Worm (Caenorhabditis elegans) whole organism, mixed stage, embryonic: ENCODE results near the gene Y116F11B.6.

Experiments used
- M03D4.4 ChIP-seq: sonication (generic microtip); optimal IDR thresholded peaks from 2 replicates; lab custom pipeline; 2017; ENCODE audit warnings: mild to moderate bottlenecking, missing genetic modification characterization, missing compliant biosample characterization
- bed-3 ChIP-seq: fragments of 200-800 bp; sonication (Bioruptor generic); optimal IDR thresholded peaks from 3 replicates; lab custom pipeline; 2018; ENCODE audit warnings: mild to moderate bottlenecking, missing genetic modification characterization, moderate library complexity, missing compliant biosample characterization
- blmp-1 ChIP-seq: fragments of 150-350 bp; optimal IDR thresholded peaks from 2 replicates; lab custom pipeline; 2014; ENCODE audit warnings: missing biosample characterization, missing genetic modification characterization
- ceh-43 ChIP-seq: fragments of 200-800 bp; sonication (Bioruptor generic); optimal IDR thresholded peaks from 2 replicates; lab custom pipeline; 2018; ENCODE audit warnings: mild to moderate bottlenecking, missing genetic modification characterization, moderate library complexity, missing compliant biosample characterization
- ceh-83 ChIP-seq: fragments of 200-800 bp; sonication (Bioruptor generic); optimal IDR thresholded peaks from 2 replicates; lab custom pipeline; 2018; ENCODE audit warnings: mild to moderate bottlenecking, missing genetic modification characterization, missing compliant biosample characterization
- cnd-1 ChIP-seq: fragments of 200-800 bp; sonication (Bioruptor generic); optimal IDR thresholded peaks from 2 replicates; lab custom pipeline; 2018; ENCODE audit warnings: mild to moderate bottlenecking, missing genetic modification characterization, missing compliant biosample characterization
- drap-1 ChIP-seq: fragments of 200-800 bp; sonication (Bioruptor generic); optimal IDR thresholded peaks from 3 replicates; lab custom pipeline; 2018; ENCODE audit warnings: mild to moderate bottlenecking, missing genetic modification characterization, missing compliant biosample characterization
- elt-3 ChIP-seq: fragments of 150-350 bp; optimal IDR thresholded peaks from 2 replicates; lab custom pipeline; 2014; ENCODE audit warnings: missing biosample characterization, missing genetic modification characterization
- flh-1 ChIP-seq: fragments of 200-800 bp; sonication (Bioruptor generic); optimal IDR thresholded peaks from 2 replicates; lab custom pipeline; 2018; ENCODE audit warnings: mild to moderate bottlenecking, missing genetic modification characterization, moderate library complexity, missing compliant biosample characterization
- hlh-1 ChIP-seq: fragments of 150-350 bp; optimal IDR thresholded peaks from 2 replicates; lab custom pipeline; 2014; ENCODE audit warnings: missing biosample characterization, missing genetic modification reagents, missing genetic modification characterization
- lin-13 ChIP-seq: fragments of 150-350 bp; optimal IDR thresholded peaks from 2 replicates; lab custom pipeline; 2014; ENCODE audit warnings: missing biosample characterization, missing genetic modification characterization
- lin-32 ChIP-seq: fragments of 200-800 bp; sonication (Bioruptor generic); optimal IDR thresholded peaks from 2 replicates; lab custom pipeline; 2018; ENCODE audit warnings: mild to moderate bottlenecking, missing genetic modification characterization, missing compliant biosample characterization
- mab-5 ChIP-seq: fragments of 150-350 bp; optimal IDR thresholded peaks from 2 replicates; lab custom pipeline; 2014; ENCODE audit warnings: missing biosample characterization, missing genetic modification characterization
- mep-1 ChIP-seq: fragments of 150-350 bp; optimal IDR thresholded peaks from 2 replicates; lab custom pipeline; 2017; ENCODE audit warnings: missing biosample characterization, missing genetic modification reagents, missing genetic modification characterization, inconsistent platforms
- mls-2 ChIP-seq: sonication (generic microtip); optimal IDR thresholded peaks from 2 replicates; lab custom pipeline; 2016; ENCODE audit warnings: mild to moderate bottlenecking, missing genetic modification characterization, moderate library complexity, missing compliant biosample characterization
- nhr-12 ChIP-seq: fragments of 150-350 bp; optimal IDR thresholded peaks from 2 replicates; lab custom pipeline; 2014; ENCODE audit warnings: missing biosample characterization, missing genetic modification characterization
- nhr-2 ChIP-seq: fragments of 150-350 bp; optimal IDR thresholded peaks from 2 replicates; lab custom pipeline; 2014; ENCODE audit warnings: missing biosample characterization, missing genetic modification characterization
- nhr-237 ChIP-seq: fragments of 150-350 bp; optimal IDR thresholded peaks from 2 replicates; lab custom pipeline; 2014; ENCODE audit warnings: missing biosample characterization, missing genetic modification characterization
- nhr-28 ChIP-seq: fragments of 150-350 bp; optimal IDR thresholded peaks from 2 replicates; lab custom pipeline; 2014; ENCODE audit warnings: missing biosample characterization, missing genetic modification characterization
- nhr-76 ChIP-seq: sonication (generic microtip); optimal IDR thresholded peaks from 2 replicates; lab custom pipeline; 2017; ENCODE audit warnings: missing biosample characterization, missing genetic modification characterization
- pha-4 ChIP-seq: fragments of 150-350 bp; optimal IDR thresholded peaks from 2 replicates; lab custom pipeline; 2018; ENCODE audit warnings: missing biosample characterization, missing genetic modification reagents, missing genetic modification characterization
- sptf-1 ChIP-seq: sonication (generic microtip); optimal IDR thresholded peaks from 2 replicates; lab custom pipeline; 2017; ENCODE audit warnings: mild to moderate bottlenecking, missing genetic modification characterization, moderate library complexity, missing compliant biosample characterization
- tbx-8 ChIP-seq: fragments of 200-800 bp; sonication (Bioruptor generic); optimal IDR thresholded peaks from 2 replicates; lab custom pipeline; 2018; ENCODE audit warnings: mild to moderate bottlenecking, missing genetic modification characterization, moderate library complexity, missing compliant biosample characterization
- unc-120 ChIP-seq: sonication (generic microtip); optimal IDR thresholded peaks from 2 replicates; lab custom pipeline; 2017; ENCODE audit warnings: missing genetic modification characterization, missing compliant biosample characterization; ENCODE audit not compliant: poor library complexity, severe bottlenecking
- unc-39 ChIP-seq: fragments of 150-350 bp; optimal IDR thresholded peaks from 2 replicates; lab custom pipeline; 2014; ENCODE audit warnings: missing biosample characterization, missing genetic modification characterization
- unc-62 ChIP-seq: fragments of 150-350 bp; optimal IDR thresholded peaks from 2 replicates; lab custom pipeline; 2014; ENCODE audit warnings: missing biosample characterization, missing genetic modification reagents, missing genetic modification characterization
- zip-8 ChIP-seq: fragments of 150-350 bp; optimal IDR thresholded peaks from 2 replicates; lab custom pipeline; 2014; ENCODE audit warnings: missing biosample characterization, missing genetic modification characterization
- ztf-11 ChIP-seq: fragments of 150-350 bp; optimal IDR thresholded peaks from 2 replicates; lab custom pipeline; 2014; ENCODE audit warnings: missing biosample characterization, missing genetic modification characterization

Gene Y116F11B.6

ce11 chrV:19814833-19815232 is 30.9 kb downstream of the Y116F11B.6 start, which contains the start of gene daf-28:
TSS of gene daf-28 (plus strand) at chrV:19815133.
- TF ChIP-seq mep-1 (tag; lab: Kevin White, UChicago) (no peak), unc-39 (tag; lab: Kevin White, UChicago) (no peak), hlh-1 (tag; lab: Kevin White, UChicago) (no peak), nhr-2 (tag; lab: Kevin White, UChicago) (no peak), nhr-28 (tag; lab: Kevin White, UChicago) (no peak), zip-8 (tag; lab: Kevin White, UChicago) (no peak), cnd-1 (tag; lab: Kevin White, UChicago) (no peak), drap-1 (GFP tag; lab: Kevin White, UChicago) (no peak), M03D4.4 (tag; lab: Kevin White, UChicago) (no peak), ceh-43 (no peak), mab-5 (tag; lab: Kevin White, UChicago) (no peak), tbx-8 (GFP tag; lab: Kevin White, UChicago) (no peak)

DNA sequence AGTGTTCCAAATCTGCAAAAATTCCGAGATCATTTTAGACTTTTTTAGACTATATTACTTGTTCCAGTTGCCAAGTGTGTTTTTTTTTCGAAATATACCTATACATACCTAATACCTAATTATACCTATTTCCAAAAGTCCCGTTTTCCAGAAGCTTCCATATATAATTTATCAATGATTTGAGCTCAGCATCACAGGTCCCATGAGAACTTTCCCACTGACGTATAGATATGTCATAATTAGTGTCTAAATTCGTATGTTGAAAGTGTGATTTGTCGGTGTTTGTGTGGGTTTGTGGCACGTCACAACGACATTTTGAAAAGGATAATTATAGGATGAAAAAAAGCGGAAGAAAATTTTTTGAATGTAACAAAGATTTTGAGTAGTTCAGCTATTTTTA is 40.2 kb downstream of the Y116F11B.6 start:
- TF ChIP-seq sptf-1 (tag; lab: Kevin White, UChicago) (no peak), ceh-43 (no peak), nhr-237 (tag; lab: Kevin White, UChicago) (no peak), pha-4 (tag; lab: Kevin White, UChicago) (no peak), bed-3 (no peak), unc-120 (tag; lab: Kevin White, UChicago) (no peak), zip-8 (tag; lab: Kevin White, UChicago) (no peak), elt-3 (tag; lab: Kevin White, UChicago) (no peak), lin-32 (GFP tag; lab: Kevin White, UChicago) (no peak), nhr-28 (tag; lab: Kevin White, UChicago) (no peak), ceh-83 (GFP tag; lab: Kevin White, UChicago) (no peak), unc-39 (tag; lab: Kevin White, UChicago) (no peak), mep-1 (tag; lab: Kevin White, UChicago) (no peak), flh-1 (no peak), lin-13 (tag; lab: Kevin White, UChicago) (no peak), blmp-1 (tag; lab: Kevin White, UChicago) (no peak), nhr-12 (tag; lab: Kevin White, UChicago) (no peak)
- TF ChIP-seq, all 35 proteins: peak for 0

- no peak for TF ChIP-seq unc-62 (GFP tag; lab: Kevin White, UChicago)
- TF ChIP-seq ztf-11: no peak
- TF ChIP-seq blmp-1 (tag; lab: Kevin White, UChicago): no peak
- no peak for TF ChIP-seq mab-5 (tag; lab: Kevin White, UChicago)
- no peak for TF ChIP-seq lin-13 (tag; lab: Kevin White, UChicago)
- no peak for TF ChIP-seq nhr-12 (tag; lab: Kevin White, UChicago)
- TF ChIP-seq tbx-8 (GFP tag; lab: Kevin White, UChicago): no peak
- no peak for TF ChIP-seq mep-1 (tag; lab: Kevin White, UChicago)
- no peak for TF ChIP-seq cnd-1 (tag; lab: Kevin White, UChicago)
- TF ChIP-seq nhr-28 (tag; lab: Kevin White, UChicago): no peak
- no peak for TF ChIP-seq ceh-83 (GFP tag; lab: Kevin White, UChicago)
- TF ChIP-seq elt-3 (tag; lab: Kevin White, UChicago): no peak
These were observed 43.0 kb downstream of the Y116F11B.6 start for ce11 chrV:19802797-19803196.

DNA sequence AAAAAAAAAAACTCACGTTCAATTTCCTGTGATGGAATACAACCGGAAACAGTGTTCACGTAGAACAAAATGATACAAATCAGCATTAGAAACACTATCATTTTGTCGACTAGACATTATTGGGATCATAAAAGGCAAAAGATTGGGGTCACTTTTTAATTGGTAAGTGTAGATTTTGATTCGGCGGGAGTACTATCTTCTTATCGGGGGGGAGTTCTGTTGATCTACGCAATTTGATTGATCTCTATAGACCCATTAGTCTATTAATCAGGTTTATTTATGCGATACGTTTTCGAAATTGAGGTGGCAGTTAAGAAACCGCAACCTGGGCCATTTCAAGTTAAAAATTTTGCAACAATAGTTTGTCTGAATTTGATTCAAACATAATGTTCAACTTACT is 44.7 kb downstream of the Y116F11B.6 start, which contains the start of gene Y116F11B.2:
Gene Y116F11B.2 (minus strand): TSS at position 101 of the 400 bp plus-strand sequence.
- TF ChIP-seq mls-2 (tag; lab: Kevin White, UChicago) (no peak), bed-3 (no peak), nhr-76 (no peak), unc-120 (tag; lab: Kevin White, UChicago) (no peak), zip-8 (tag; lab: Kevin White, UChicago) (no peak), sptf-1 (tag; lab: Kevin White, UChicago) (no peak), ceh-83 (GFP tag; lab: Kevin White, UChicago) (no peak), drap-1 (GFP tag; lab: Kevin White, UChicago) (no peak), mep-1 (tag; lab: Kevin White, UChicago) (no peak), blmp-1 (tag; lab: Kevin White, UChicago) (no peak)

DNA sequence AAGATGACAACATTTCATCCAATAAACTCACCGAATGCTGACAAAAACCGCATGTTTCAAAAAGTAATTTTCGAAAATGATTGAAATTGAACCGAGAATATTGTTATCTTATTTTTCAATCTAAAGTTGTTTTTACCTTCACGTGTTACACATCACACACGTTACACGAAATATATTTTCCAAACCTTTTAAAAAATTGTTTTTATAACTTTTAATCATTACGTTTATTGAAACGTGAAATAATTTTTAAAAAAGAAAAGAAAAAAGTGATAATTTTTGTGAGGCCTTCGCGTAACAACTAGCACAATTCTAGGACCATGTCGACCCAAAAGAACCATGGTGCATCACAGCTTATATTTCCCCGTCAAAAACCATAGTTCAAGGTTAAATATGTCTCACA is 50.8 kb downstream of the Y116F11B.6 start, which contains the start of gene M162.7:
Gene M162.7 (minus strand): TSS at position 101 of the 400 bp plus-strand sequence.
- no peak for TF ChIP-seq bed-3
- TF ChIP-seq mep-1 (tag; lab: Kevin White, UChicago): no peak
- no peak for TF ChIP-seq zip-8 (tag; lab: Kevin White, UChicago)
- TF ChIP-seq cnd-1 (tag; lab: Kevin White, UChicago): no peak
- no peak for TF ChIP-seq blmp-1 (tag; lab: Kevin White, UChicago)
